Worm (Caenorhabditis elegans): Measurements from ENCODE around the gene C48D1.5.

DNA sequence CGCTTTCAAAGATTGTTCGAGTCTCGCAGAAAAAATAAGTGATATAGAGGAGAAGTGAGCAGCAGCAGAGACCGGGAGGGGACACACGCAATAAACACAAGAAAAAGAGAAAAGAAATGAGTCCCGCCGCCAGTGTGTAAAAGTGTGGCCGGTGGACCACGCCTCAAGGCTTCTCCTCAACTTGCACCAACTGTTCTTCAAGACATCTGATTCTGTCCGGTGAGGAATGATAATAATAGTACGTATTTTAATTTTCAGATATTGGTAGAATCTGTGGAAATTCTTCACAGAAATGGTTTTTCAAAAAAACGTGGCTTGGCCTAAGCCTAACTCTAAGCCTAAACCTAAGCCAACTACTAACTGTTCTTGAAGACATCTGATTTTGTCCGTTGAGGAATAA is 42.5 kb upstream of the C48D1.5 start, which contains the start of gene lev-1:
- TF ChIP-seq pros-1 (tag; optimal IDR thresholded peaks at IDR 0.05) (no peak), che-1 (tag; optimal IDR thresholded peaks at IDR 0.05) (no peak), fkh-6 (tag; optimal IDR thresholded peaks at IDR 0.05) (no peak), nhr-11 (tag; optimal IDR thresholded peaks at IDR 0.05) (no peak)
